Fruit fly (Drosophila melanogaster): ENCODE results near the gene CG12121.

dm6 chrX:9201866-9202681, 30.1 kb downstream of the CG12121 start:
- no peak for TF ChIP-seq mld (GFP tag; IDR thresholded peaks at IDR 0.05; ENCODE audit: partially characterized antibody)
- peak; percentile 72 for TF ChIP-seq danr (GFP tag; IDR thresholded peaks at IDR 0.05)
- no peak for TF ChIP-seq Ets97D (GFP tag; optimal IDR thresholded peaks at IDR 0.05)
- peak; percentile 68 for TF ChIP-seq CG6683 (GFP tag; optimal IDR thresholded peaks at IDR 0.05)
- TF ChIP-seq en (GFP tag; optimal IDR thresholded peaks at IDR 0.05): no peak

Measured in whole organism, embryonic.